Worm (Caenorhabditis elegans): ENCODE measurements around the gene hoe-1.

DNA sequence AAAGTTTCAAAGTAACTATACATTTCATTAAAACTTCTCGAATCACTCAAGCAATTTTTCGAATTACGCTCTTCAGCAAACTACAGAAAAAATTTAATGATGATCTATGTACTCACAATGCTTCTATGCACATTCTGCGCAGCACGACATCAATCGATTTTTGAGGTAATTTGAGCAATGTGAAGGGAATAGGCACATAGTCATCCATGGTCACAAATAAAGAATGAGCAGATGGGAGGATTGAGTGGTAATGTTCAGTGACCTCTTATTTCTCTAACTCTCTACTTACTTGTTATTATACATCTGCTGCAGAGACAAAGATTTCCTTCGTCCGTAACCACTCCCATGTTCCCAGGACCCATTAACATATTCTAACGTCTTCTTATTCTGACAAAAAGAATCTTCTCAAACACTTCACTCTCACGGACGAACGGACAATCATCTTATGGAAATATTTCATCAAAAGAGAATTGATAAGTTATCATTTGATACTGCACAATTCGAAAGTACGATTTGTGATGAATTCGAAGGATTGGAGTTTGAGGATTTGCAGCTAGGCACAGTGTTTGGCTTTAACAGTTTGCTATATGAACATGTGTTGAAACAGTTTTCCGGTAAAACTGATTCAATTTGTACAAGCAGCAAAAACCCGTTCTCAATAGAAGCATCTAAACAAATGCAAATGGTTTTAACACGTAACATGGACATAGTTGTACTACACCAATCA lies 12.0 kb upstream of the hoe-1 start, which contains the start of the genes fbxb-77 and Y17G9B.11:
- no peak for TF ChIP-seq him-1 (tag; optimal IDR thresholded peaks at IDR 0.05)
- no peak for TF ChIP-seq dao-5 (tag; optimal IDR thresholded peaks at IDR 0.05)

All from whole organism, L4/young adult.